Fruit fly (Drosophila melanogaster): ENCODE measurements around the gene elm.

Gene elm

DNA sequence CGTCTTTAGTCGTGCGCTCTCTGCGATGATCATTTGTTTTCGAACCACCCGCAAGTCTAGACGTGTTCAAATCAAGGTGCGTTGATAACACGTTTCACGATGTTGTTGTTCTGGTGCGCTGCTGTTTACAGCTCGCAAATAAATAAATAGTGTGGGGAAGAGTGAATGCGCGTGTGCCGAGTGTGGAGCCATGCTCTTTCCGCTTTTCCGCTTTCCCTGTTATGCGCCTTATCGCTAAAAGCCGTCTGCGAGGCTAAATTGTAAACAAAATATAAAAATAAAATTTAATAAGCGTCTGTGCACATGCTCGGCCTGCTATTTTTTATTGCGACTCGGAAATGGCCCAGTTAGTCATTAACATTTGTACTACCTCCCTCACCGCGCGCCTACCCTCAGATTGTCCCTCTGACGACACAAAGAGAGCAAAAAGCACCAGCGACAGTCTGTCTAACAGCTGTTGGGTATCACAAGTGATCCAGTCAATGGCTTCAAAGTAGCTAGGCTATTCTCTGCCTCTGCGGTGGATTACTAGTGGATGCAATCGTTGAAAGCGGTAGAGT is 18.1 kb upstream of the elm start (continued):
- TF ChIP-seq CG2129 (GFP tag; IDR thresholded peaks at IDR 0.05; ENCODE audit: partially characterized antibody) (no peak), CG16815 (GFP tag; optimal IDR thresholded peaks at IDR 0.05) (no peak), Atf3 (GFP tag; optimal IDR thresholded peaks at IDR 0.05) (peak; percentile 54), D19A (tag; optimal IDR thresholded peaks at IDR 0.05) (peak; percentile 65), maf-S (GFP tag; optimal IDR thresholded peaks at IDR 0.05) (peak; percentile 56), croc (GFP tag; conservative IDR thresholded peaks at IDR 0.05) (no peak), CG8765 (GFP tag; IDR thresholded peaks at IDR 0.05) (no peak), CG6813 (GFP tag; optimal IDR thresholded peaks at IDR 0.05) (peak; percentile 97), CG8924 (tag; optimal IDR thresholded peaks at IDR 0.05) (peak; percentile 82), HmgD (GFP tag; optimal IDR thresholded peaks at IDR 0.05) (peak; percentile 11), slbo (GFP tag; IDR thresholded peaks at IDR 0.05) (0 out of 2 replicates have a peak, but pooled peaks have one; percentile 18), stc (GFP tag; IDR thresholded peaks at IDR 0.05) (peak; percentile 65; the same call in 1 of the 2 replicates), sens-2 (GFP tag; IDR thresholded peaks at IDR 0.05) (peak; percentile 51), CG9797 (GFP tag; optimal IDR thresholded peaks at IDR 0.05) (peak; percentile 30), D (optimal IDR thresholded peaks at IDR 0.05) (no peak), D (GFP tag; optimal IDR thresholded peaks at IDR 0.05) (peak; percentile 74), CG4404 (GFP tag; IDR thresholded peaks at IDR 0.05) (no peak), CG17912 (GFP tag; optimal IDR thresholded peaks at IDR 0.05) (peak; percentile 93), CG12155 (GFP tag; optimal IDR thresholded peaks at IDR 0.05) (no peak), Sry-β (GFP tag; optimal IDR thresholded peaks at IDR 0.05) (no peak), Bgb (GFP tag; IDR thresholded peaks at IDR 0.05; ENCODE audit: partially characterized antibody) (peak; percentile 31; the same call in 1 of the 2 replicates), Kr (GFP tag; optimal IDR thresholded peaks at IDR 0.05) (peak; percentile 72), gro (GFP tag; optimal IDR thresholded peaks at IDR 0.05) (peak; percentile 79), Rx (GFP tag; IDR thresholded peaks at IDR 0.05) (peak; percentile 38; the same call in 1 of the 2 replicates), Mad (GFP tag; optimal IDR thresholded peaks at IDR 0.05) (peak; percentile 77), dmrt11E (tag; optimal IDR thresholded peaks at IDR 0.05) (peak; percentile 50), trem (tag; optimal IDR thresholded peaks at IDR 0.05) (peak; percentile 25), CG3995 (GFP tag; optimal IDR thresholded peaks at IDR 0.05) (no peak), CG34376 (GFP tag; optimal IDR thresholded peaks at IDR 0.05) (peak; percentile 94), kni (GFP tag; optimal IDR thresholded peaks at IDR 0.05) (peak; percentile 97), CG14050 (GFP tag; IDR thresholded peaks at IDR 0.05) (0 out of 3 replicates have a peak, but pooled peaks have one; percentile 12), grau (tag; optimal IDR thresholded peaks at IDR 0.05) (peak; percentile 50), Sox100B (GFP tag; optimal IDR thresholded peaks at IDR 0.05) (no peak), Optix (GFP tag; IDR thresholded peaks at IDR 0.05) (peak; percentile 46; the same call in 1 of the 3 replicates), Hr39 (optimal IDR thresholded peaks at IDR 0.05) (no peak), Ets97D (GFP tag; optimal IDR thresholded peaks at IDR 0.05) (peak; percentile 26), toy (GFP tag; IDR thresholded peaks at IDR 0.05) (no peak), CG2712 (tag; optimal IDR thresholded peaks at IDR 0.05) (peak; percentile 66), CG10321 (GFP tag; IDR thresholded peaks at IDR 0.05) (peak; percentile 46; the same call in 1 of the 2 replicates), H2.0 (GFP tag; IDR thresholded peaks at IDR 0.05) (no peak), zen (tag; optimal IDR thresholded peaks at IDR 0.05) (peak; percentile 51), CG1233 (GFP tag; optimal IDR thresholded peaks at IDR 0.05) (peak; percentile 89), CG12071 (GFP tag; optimal IDR thresholded peaks at IDR 0.05) (peak; percentile 94), ind (GFP tag; optimal IDR thresholded peaks at IDR 0.05) (peak; percentile 20), her (GFP tag; optimal IDR thresholded peaks at IDR 0.05) (peak; percentile 82), TFAM (GFP tag; optimal IDR thresholded peaks at IDR 0.05) (peak; percentile 25), CG4707 (GFP tag; optimal IDR thresholded peaks at IDR 0.05) (peak; percentile 93), twi (tag; optimal IDR thresholded peaks at IDR 0.05) (peak; percentile 44), CG12236 (GFP tag; optimal IDR thresholded peaks at IDR 0.05) (peak; percentile 50), sens (GFP tag) (peak; percentile 95), gsb (GFP tag; IDR thresholded peaks at IDR 0.05) (peak; percentile 31; the same call in 1 of the 2 replicates)

Measured in whole organism, embryonic.